Fruit fly (Drosophila melanogaster) whole organism, embryonic: ENCODE data around the gene CG33687.

ENCODE experiments used
- Abd-B ChIP-seq: fragments of 200-800 bp; sonication (Bioruptor generic); optimal IDR thresholded peaks from 2 replicates; lab custom pipeline; 2018; ENCODE audit warnings: missing biosample characterization, mild to moderate bottlenecking, missing genetic modification characterization, moderate library complexity
- Adf1 ChIP-seq: fragments of 200-800 bp; sonication (Bioruptor generic); IDR thresholded peaks from 2 replicates; pipeline ENCODE4 v1.3.6; 2022; ENCODE audit warnings: missing biosample characterization, missing genetic modification characterization
- C15 ChIP-seq: fragments of 200-800 bp; sonication (Bioruptor generic); IDR thresholded peaks from 3 replicates; pipeline ENCODE4 v1.3.6; 2022; ENCODE audit warnings: missing biosample characterization, missing genetic modification characterization
- CG14050 ChIP-seq: fragments of 200-800 bp; sonication (Bioruptor generic); IDR thresholded peaks from 3 replicates; pipeline ENCODE4 v1.3.6; 2022; ENCODE audit warnings: missing biosample characterization, missing genetic modification characterization
- CG15073 ChIP-seq: fragments of 200-800 bp; sonication (Bioruptor generic); optimal IDR thresholded peaks from 2 replicates; lab custom pipeline; 2016; ENCODE audit warnings: missing biosample characterization, missing genetic modification characterization
- CG15479 ChIP-seq: fragments of 200-800 bp; sonication (Bioruptor generic); optimal IDR thresholded peaks from 3 replicates; lab custom pipeline; 2019; ENCODE audit warnings: missing biosample characterization, mild to moderate bottlenecking, missing genetic modification characterization, moderate library complexity
- CG17385 ChIP-seq: fragments of 200-800 bp; sonication (Bioruptor generic); optimal IDR thresholded peaks from 3 replicates; lab custom pipeline; 2018; ENCODE audit warnings: missing biosample characterization, mild to moderate bottlenecking, missing genetic modification characterization
- CG30403 ChIP-seq: fragments of 200-800 bp; sonication (Bioruptor generic); optimal IDR thresholded peaks from 3 replicates; lab custom pipeline; 2016; ENCODE audit warnings: missing biosample characterization, missing genetic modification characterization
- CG3847 ChIP-seq: fragments of 200-800 bp; sonication (Bioruptor generic); IDR thresholded peaks from 2 replicates; pipeline ENCODE4 v1.3.6; 2022; ENCODE audit warnings: missing biosample characterization, missing genetic modification characterization
- CG42726 ChIP-seq: fragments of 200-800 bp; sonication (Bioruptor generic); IDR thresholded peaks from 2 replicates; pipeline ENCODE4 v1.3.6; 2022; ENCODE audit warnings: missing biosample characterization, missing genetic modification characterization; ENCODE audit not compliant: partially characterized antibody
- CG4854 ChIP-seq: fragments of 200-800 bp; sonication (Bioruptor generic); optimal IDR thresholded peaks from 2 replicates; lab custom pipeline; 2016; ENCODE audit warnings: missing biosample characterization, missing genetic modification characterization, inconsistent platforms
- CG5245 ChIP-seq: fragments of 200-800 bp; sonication (Bioruptor generic); optimal IDR thresholded peaks from 3 replicates; lab custom pipeline; 2016; ENCODE audit warnings: missing biosample characterization, missing genetic modification characterization
- CG7372 ChIP-seq: fragments of 200-800 bp; sonication (Bioruptor generic); IDR thresholded peaks from 2 replicates; pipeline ENCODE4 v1.3.6; 2022; ENCODE audit warnings: missing biosample characterization, missing genetic modification characterization
- CG7839 ChIP-seq: fragments of 200-800 bp; sonication (Bioruptor generic); optimal IDR thresholded peaks from 3 replicates; lab custom pipeline; 2018; ENCODE audit warnings: missing biosample characterization, mild to moderate bottlenecking, missing genetic modification characterization, moderate library complexity
- CG8290 ChIP-seq, 3 experiments: fragments of 200-800 bp; sonication (Bioruptor generic); optimal IDR thresholded peaks; 2 replicates each; lab custom pipeline; 2016 to 2019; ENCODE audit warnings: missing biosample characterization in 3 of 3, missing genetic modification characterization in 3 of 3, mild to moderate bottlenecking in 2 of 3, moderate library complexity in 1 of 3
- CHES-1-like ChIP-seq: fragments of 200-800 bp; sonication (Bioruptor generic); optimal IDR thresholded peaks from 2 replicates; lab custom pipeline; 2016; ENCODE audit warnings: missing biosample characterization, missing genetic modification characterization
- CTCF ChIP-seq: fragments of 200-800 bp; sonication (Bioruptor generic); optimal IDR thresholded peaks from 2 replicates; lab custom pipeline; 2017; ENCODE audit warnings: missing biosample characterization, mild to moderate bottlenecking, missing genetic modification characterization, moderate library complexity
- CoRest ChIP-seq: fragments of 200-800 bp; sonication (Bioruptor generic); optimal IDR thresholded peaks from 3 replicates; lab custom pipeline; 2018; ENCODE audit warnings: missing biosample characterization, mild to moderate bottlenecking, missing genetic modification characterization, moderate library complexity
- D19B ChIP-seq: fragments of 200-800 bp; sonication (Bioruptor generic); optimal IDR thresholded peaks from 2 replicates; lab custom pipeline; 2017; ENCODE audit warnings: missing biosample characterization, mild to moderate bottlenecking, missing genetic modification characterization
- Dad ChIP-seq: fragments of 200-800 bp; sonication (Bioruptor generic); optimal IDR thresholded peaks from 3 replicates; lab custom pipeline; 2016; ENCODE audit warnings: missing biosample characterization, missing genetic modification characterization
- Drgx ChIP-seq: fragments of 200-800 bp; sonication (Bioruptor generic); IDR thresholded peaks from 2 replicates; pipeline ENCODE4 v1.3.6; 2022; ENCODE audit warnings: missing biosample characterization, missing genetic modification characterization
- E2f2 ChIP-seq: fragments of 200-800 bp; sonication (Bioruptor generic); IDR thresholded peaks from 2 replicates; pipeline ENCODE4 v1.3.6; 2022; ENCODE audit warnings: missing biosample characterization, missing genetic modification characterization
- Fer1 ChIP-seq: fragments of 200-800 bp; sonication (Bioruptor generic); optimal IDR thresholded peaks from 2 replicates; lab custom pipeline; 2017; ENCODE audit warnings: missing biosample characterization, mild to moderate bottlenecking, missing genetic modification characterization
- H15 ChIP-seq: fragments of 200-800 bp; sonication (Bioruptor generic); IDR thresholded peaks from 3 replicates; pipeline ENCODE4 v1.3.6; 2022; ENCODE audit warnings: missing biosample characterization, missing genetic modification characterization
- Hmr ChIP-seq: fragments of 200-800 bp; sonication (Bioruptor generic); optimal IDR thresholded peaks from 3 replicates; lab custom pipeline; 2017; ENCODE audit warnings: mild to moderate bottlenecking, missing biosample characterization, missing genetic modification reagents, missing genetic modification characterization
- Hr78 ChIP-seq, 2 experiments: fragments of 200-800 bp in 1 of 2; fragments of >200 bp in 1 of 2; sonication (Bioruptor generic) in 1 of 2; optimal IDR thresholded peaks; 2 replicates each; lab custom pipeline; 2017 to 2019; ENCODE audit warnings: missing biosample characterization in 2 of 2, missing genetic modification characterization in 2 of 2, mild to moderate bottlenecking in 1 of 2, moderate library complexity in 1 of 2
- NC2β ChIP-seq: fragments of 200-800 bp; sonication (Bioruptor generic); optimal IDR thresholded peaks from 2 replicates; lab custom pipeline; 2016; ENCODE audit warnings: missing biosample characterization, missing genetic modification characterization
- NFAT ChIP-seq: fragments of 200-800 bp; sonication (Bioruptor generic); IDR thresholded peaks from 2 replicates; pipeline ENCODE4 v1.3.6; 2022; ENCODE audit warnings: missing biosample characterization, missing genetic modification characterization
- Pdp1 ChIP-seq, 2 experiments: fragments of 200-800 bp; sonication (Bioruptor generic); optimal IDR thresholded peaks; 3 replicates each; lab custom pipeline; 2016; ENCODE audit warnings: missing biosample characterization in 2 of 2, missing genetic modification characterization in 2 of 2, mild to moderate bottlenecking in 1 of 2, moderate library complexity in 1 of 2
- Tbp ChIP-seq: fragments of >200 bp; optimal IDR thresholded peaks from 2 replicates; lab custom pipeline; 2018; ENCODE audit warnings: missing biosample characterization, missing genetic modification characterization
- bbx ChIP-seq: fragments of 200-800 bp; sonication (Bioruptor generic); IDR thresholded peaks from 2 replicates; pipeline ENCODE4 v1.3.6; 2022; ENCODE audit warnings: missing biosample characterization, missing genetic modification characterization; ENCODE audit not compliant: partially characterized antibody
- da ChIP-seq: fragments of 200-800 bp; sonication (Bioruptor generic); optimal IDR thresholded peaks from 2 replicates; lab custom pipeline; 2016; ENCODE audit warnings: missing biosample characterization, missing genetic modification characterization
- dimm ChIP-seq: fragments of 200-800 bp; sonication (Bioruptor generic); IDR thresholded peaks from 2 replicates; pipeline ENCODE4 v1.3.6; 2022; ENCODE audit warnings: missing biosample characterization, missing genetic modification characterization
- dmrt99B ChIP-seq: fragments of 200-800 bp; sonication (Bioruptor generic); optimal IDR thresholded peaks from 2 replicates; lab custom pipeline; 2018; ENCODE audit warnings: missing biosample characterization, mild to moderate bottlenecking, missing genetic modification characterization, moderate library complexity
- dpn ChIP-seq, 2 experiments: fragments of 200-800 bp; sonication (Bioruptor generic); optimal IDR thresholded peaks; 3 replicates each; lab custom pipeline; 2016; ENCODE audit warnings: missing biosample characterization in 2 of 2, missing genetic modification characterization in 2 of 2
- dysf ChIP-seq: fragments of 200-800 bp; sonication (Bioruptor generic); IDR thresholded peaks from 3 replicates; pipeline ENCODE4 v1.3.6; 2022; ENCODE audit warnings: missing biosample characterization, missing genetic modification characterization
- gem ChIP-seq: fragments of 200-800 bp; sonication (Bioruptor generic); optimal IDR thresholded peaks from 2 replicates; lab custom pipeline; 2019; ENCODE audit warnings: missing biosample characterization, mild to moderate bottlenecking, missing genetic modification characterization, moderate library complexity
- ind ChIP-seq: fragments of 200-800 bp; sonication (Bioruptor generic); optimal IDR thresholded peaks from 3 replicates; lab custom pipeline; 2016; ENCODE audit warnings: missing biosample characterization, missing genetic modification characterization
- kni ChIP-seq: fragments of 200-800 bp; sonication (Bioruptor generic); optimal IDR thresholded peaks from 3 replicates; lab custom pipeline; 2017; ENCODE audit warnings: mild to moderate bottlenecking, missing biosample characterization, missing genetic modification reagents, missing genetic modification characterization
- lilli ChIP-seq: fragments of 200-800 bp; sonication (Bioruptor generic); optimal IDR thresholded peaks from 3 replicates; lab custom pipeline; 2016; ENCODE audit warnings: missing biosample characterization, missing genetic modification characterization
- nom ChIP-seq: fragments of 200-800 bp; sonication (Bioruptor generic); optimal IDR thresholded peaks from 2 replicates; lab custom pipeline; 2017; ENCODE audit warnings: missing biosample characterization, missing genetic modification characterization, mild to moderate bottlenecking, moderate library complexity, missing genetic modification reagents
- odd ChIP-seq: fragments of 200-800 bp; sonication (Bioruptor generic); optimal IDR thresholded peaks from 2 replicates; lab custom pipeline; 2017; ENCODE audit warnings: missing biosample characterization, mild to moderate bottlenecking, missing genetic modification characterization
- p53 ChIP-seq: fragments of 200-800 bp; sonication (Bioruptor generic); optimal IDR thresholded peaks from 2 replicates; lab custom pipeline; 2016; ENCODE audit warnings: missing biosample characterization, missing genetic modification characterization
- pnt ChIP-seq: fragments of 200-800 bp; sonication (Bioruptor generic); optimal IDR thresholded peaks from 3 replicates; lab custom pipeline; 2016; ENCODE audit warnings: missing biosample characterization, missing genetic modification characterization
- row ChIP-seq: fragments of 200-800 bp; sonication (Bioruptor generic); IDR thresholded peaks from 3 replicates; pipeline ENCODE4 v1.3.6; 2022; ENCODE audit warnings: missing biosample characterization, missing genetic modification characterization
- sens ChIP-seq: fragments of 200-800 bp; sonication (Bioruptor generic); peaks from one replicate; lab custom pipeline; 2016; ENCODE audit warnings: missing biosample characterization, missing genetic modification characterization
- vfl ChIP-seq: fragments of 200-800 bp; sonication (Bioruptor generic); optimal IDR thresholded peaks from 2 replicates; lab custom pipeline; 2016; ENCODE audit warnings: missing biosample characterization, missing genetic modification characterization
- vvl ChIP-seq: fragments of 200-800 bp; sonication (Bioruptor generic); IDR thresholded peaks from 2 replicates; pipeline ENCODE4 v1.3.6; 2022; ENCODE audit warnings: missing biosample characterization, missing genetic modification characterization
- z ChIP-seq: fragments of 200-800 bp; sonication (Bioruptor generic); IDR thresholded peaks from 3 replicates; pipeline ENCODE4 v1.3.6; 2022; ENCODE audit warnings: missing biosample characterization, missing genetic modification characterization
- zfh2 ChIP-seq: fragments of 200-800 bp; sonication (Bioruptor generic); optimal IDR thresholded peaks from 2 replicates; lab custom pipeline; 2016; ENCODE audit warnings: missing biosample characterization, missing genetic modification characterization

CG33687 gene

DNA sequence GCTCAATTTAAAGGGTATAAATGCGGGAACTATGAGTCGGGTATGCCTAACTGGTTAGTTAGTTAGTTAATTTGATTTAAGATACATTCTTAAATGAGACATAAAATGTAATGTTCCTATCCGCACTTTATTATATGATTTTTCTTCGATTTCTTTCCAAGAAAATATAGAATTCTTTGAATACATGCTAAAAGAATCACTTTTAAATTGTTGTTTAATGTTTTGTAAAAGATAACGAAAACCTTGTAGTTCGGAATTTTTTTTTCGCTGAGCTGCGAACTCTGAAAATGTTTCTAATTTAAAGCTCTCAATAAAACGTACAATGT is 37.6 kb upstream of the CG33687 start (continued):
- TF ChIP-seq row (GFP tag; lab: Robert Waterston, UW) = peak; percentile 44; the same call in 1 of the 3 replicates
- no peak for TF ChIP-seq bbx
- peak; percentile 65 for TF ChIP-seq sens (GFP tag; lab: Kevin White, UChicago)
- no peak for TF ChIP-seq CG7372
- no peak for TF ChIP-seq Drgx (GFP tag; lab: Robert Waterston, UW)
- TF ChIP-seq gem = peak; percentile 58
- peak; percentile 35 for TF ChIP-seq CG30403 (GFP tag; lab: Kevin White, UChicago)
- TF ChIP-seq kni = no peak
- TF ChIP-seq CG7839 = peak; percentile 40
- peak in 1 of 2 experiments; percentile 7 for TF ChIP-seq Pdp1 (GFP tag; optimal IDR thresholded peaks at IDR 0.05; lab: Kevin White, UChicago)
- peak; percentile 82 for TF ChIP-seq D19B (GFP tag; lab: Kevin White, UChicago)
- peak; percentile 16 for TF ChIP-seq lilli (GFP tag; lab: Kevin White, UChicago)
- TF ChIP-seq vfl (GFP tag; lab: Kevin White, UChicago) = no peak
- peak; percentile 4 for TF ChIP-seq CG17385 (GFP tag; lab: Kevin White, UChicago)

DNA sequence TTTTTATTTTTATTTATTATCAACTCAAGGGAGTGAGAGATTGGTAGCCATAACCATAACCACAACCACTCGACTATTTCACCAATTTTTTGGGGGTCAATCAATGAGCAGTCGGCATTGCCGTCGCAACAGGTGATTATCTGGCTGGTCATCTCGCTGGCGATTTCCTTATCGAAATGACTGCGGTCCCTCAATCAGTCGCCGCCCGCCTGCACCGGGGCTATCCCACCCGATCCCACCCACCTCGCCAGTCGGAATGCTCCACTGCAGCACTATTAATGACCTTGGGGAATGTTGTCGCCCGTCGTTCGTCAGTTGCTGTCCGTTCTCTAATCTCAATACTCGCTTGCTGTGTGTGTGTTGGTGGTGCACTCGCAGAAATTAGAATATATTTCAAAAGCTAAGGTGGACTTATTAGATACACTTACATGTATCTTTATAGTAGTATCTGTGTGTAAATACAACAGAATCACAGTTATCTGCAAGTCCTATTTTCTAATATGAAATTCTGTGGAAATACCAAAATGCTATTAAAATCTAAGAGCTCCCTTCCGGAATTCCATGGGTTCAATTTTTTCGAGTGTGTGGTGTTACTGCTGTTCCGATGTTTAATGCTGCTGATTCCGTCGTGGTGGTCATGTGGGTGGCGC is 37.1 kb upstream of the CG33687 start:
- TF ChIP-seq da (GFP tag; lab: Kevin White, UChicago) = no peak
- peak; percentile 72 for TF ChIP-seq ind (GFP tag; lab: Kevin White, UChicago)
- peak; percentile 81 for TF ChIP-seq Hmr (GFP tag; lab: Kevin White, UChicago)
- peak; percentile 78; the same call in 2 of the 3 replicates for TF ChIP-seq dysf
- TF ChIP-seq CG42726 (GFP tag; lab: Robert Waterston, UW) = no peak
- TF ChIP-seq CG3847 (GFP tag; lab: Robert Waterston, UW) = peak; percentile 66
- TF ChIP-seq CG15073 = no peak
- peak; percentile 44 for TF ChIP-seq pnt (GFP tag; lab: Kevin White, UChicago)
- peak; percentile 67 for TF ChIP-seq CG30403 (GFP tag; lab: Kevin White, UChicago)
- TF ChIP-seq vvl (GFP tag; lab: Robert Waterston, UW) = peak; percentile 51; the same call in 1 of the 2 replicates
- TF ChIP-seq CG14050 (GFP tag; lab: Robert Waterston, UW) = peak; percentile 24; the same call in 1 of the 3 replicates
- no peak for TF ChIP-seq nom (GFP tag; lab: Kevin White, UChicago)
- TF ChIP-seq CoRest (tag; lab: Kevin White, UChicago) = peak; percentile 82
- TF ChIP-seq Fer1 (GFP tag; lab: Kevin White, UChicago) = peak; percentile 82
- TF ChIP-seq odd (GFP tag; lab: Kevin White, UChicago) = no peak
- peak; percentile 71 for TF ChIP-seq dmrt99B
- no peak for TF ChIP-seq Adf1
- no peak for TF ChIP-seq CG8290 (GFP tag; optimal IDR thresholded peaks at IDR 0.05; lab: Kevin White, UChicago)
- peak in 1 of 2 experiments; percentile 52 for TF ChIP-seq CG8290 (tag; optimal IDR thresholded peaks at IDR 0.05; lab: Kevin White, UChicago)
- TF ChIP-seq Hr78 (GFP tag; optimal IDR thresholded peaks at IDR 0.05; lab: Kevin White, UChicago) = no peak
- TF ChIP-seq Tbp (GFP tag; lab: Kevin White, UChicago) = no peak
- no peak for TF ChIP-seq CG15479
- no peak for TF ChIP-seq C15
- TF ChIP-seq dimm (GFP tag; lab: Robert Waterston, UW) = no peak
- no peak for TF ChIP-seq p53
- no peak for TF ChIP-seq z
- peak; percentile 62 for TF ChIP-seq CHES-1-like (GFP tag; lab: Kevin White, UChicago)
- peak; percentile 66 for TF ChIP-seq Abd-B (GFP tag; lab: Kevin White, UChicago)
- TF ChIP-seq CG5245 (GFP tag; lab: Kevin White, UChicago) = peak; percentile 48
- TF ChIP-seq E2f2 (GFP tag; lab: Robert Waterston, UW) = no peak
- no peak for TF ChIP-seq CTCF (GFP tag; lab: Kevin White, UChicago)
- peak; percentile 58 for TF ChIP-seq zfh2
- no peak for TF ChIP-seq Dad
- TF ChIP-seq CG4854 (GFP tag; lab: Kevin White, UChicago) = peak; percentile 31
- TF ChIP-seq NFAT = no peak
- peak; percentile 55 to 62 for TF ChIP-seq dpn (GFP tag; optimal IDR thresholded peaks at IDR 0.05; lab: Kevin White, UChicago)
- TF ChIP-seq H15 (GFP tag; lab: Robert Waterston, UW) = peak; percentile 29; the same call in 1 of the 3 replicates
- TF ChIP-seq NC2β (GFP tag; lab: Kevin White, UChicago) = peak; percentile 1
